Worm (Caenorhabditis elegans) whole organism, L2 larva: ENCODE data around the gene Y105C5A.508.
A peak's percentile ranks its signal among the peaks of the same experiment; 100 is the strongest.
"Not testable (repeated sequence)": the region's sequence is repeated elsewhere in the genome, so short reads cannot be mapped to it uniquely, and the experiment has no call there.

Experiments
- C34F6.9 ChIP-seq: fragments of 150-350 bp; optimal IDR thresholded peaks from 2 replicates; lab custom pipeline; 2014; ENCODE audit warnings: missing biosample characterization, missing genetic modification characterization
- F13H6.1 ChIP-seq: sonication (generic microtip); optimal IDR thresholded peaks from 2 replicates; lab custom pipeline; 2016; ENCODE audit warnings: missing genetic modification characterization, missing compliant biosample characterization
- R02D3.7 ChIP-seq: fragments of 150-350 bp; optimal IDR thresholded peaks from 2 replicates; lab custom pipeline; 2014; ENCODE audit warnings: missing biosample characterization, missing genetic modification characterization
- Y55F3AM.14 ChIP-seq: fragments of 200-800 bp; sonication (Bioruptor generic); optimal IDR thresholded peaks from 2 replicates; lab custom pipeline; 2018; ENCODE audit warnings: mild to moderate bottlenecking, missing genetic modification characterization, missing compliant biosample characterization
- ZK546.5 ChIP-seq: sonication (generic microtip); optimal IDR thresholded peaks from 2 replicates; lab custom pipeline; 2017; ENCODE audit warnings: missing biosample characterization, missing genetic modification characterization
- alr-1 ChIP-seq: fragments of 150-350 bp; optimal IDR thresholded peaks from 2 replicates; lab custom pipeline; 2014; ENCODE audit warnings: missing biosample characterization, missing genetic modification characterization
- aly-2 ChIP-seq: fragments of 150-350 bp; optimal IDR thresholded peaks from 2 replicates; lab custom pipeline; 2014; ENCODE audit warnings: missing biosample characterization, missing genetic modification characterization
- blmp-1 ChIP-seq: sonication (generic microtip); optimal IDR thresholded peaks from 2 replicates; lab custom pipeline; 2017; ENCODE audit warnings: missing genetic modification characterization, mild to moderate bottlenecking, missing compliant biosample characterization, antibody characterized with exemption, moderate library complexity; ENCODE audit not compliant: insufficient read depth
- crh-2 ChIP-seq: sonication (generic microtip); optimal IDR thresholded peaks from 2 replicates; lab custom pipeline; 2017; ENCODE audit warnings: missing biosample characterization, missing genetic modification characterization
- dmd-4 ChIP-seq: sonication (generic microtip); optimal IDR thresholded peaks from 2 replicates; lab custom pipeline; 2017; ENCODE audit warnings: missing biosample characterization, missing genetic modification characterization
- elt-3 ChIP-seq: sonication (generic microtip); optimal IDR thresholded peaks from 2 replicates; lab custom pipeline; 2017; ENCODE audit warnings: missing biosample characterization, missing genetic modification characterization
- gmeb-1 ChIP-seq: fragments of 150-350 bp; optimal IDR thresholded peaks from 2 replicates; lab custom pipeline; 2014; ENCODE audit warnings: missing biosample characterization, missing genetic modification characterization
- lin-11 ChIP-seq: fragments of 150-350 bp; sonication (generic microtip); optimal IDR thresholded peaks from 2 replicates; lab custom pipeline; 2014; ENCODE audit warnings: missing biosample characterization, missing genetic modification characterization, inconsistent platforms, mixed read lengths
- lin-13 ChIP-seq: fragments of 150-350 bp; optimal IDR thresholded peaks from 2 replicates; lab custom pipeline; 2014; ENCODE audit warnings: missing biosample characterization, missing genetic modification reagents, missing genetic modification characterization
- lin-39 ChIP-seq: fragments of 150-350 bp; optimal IDR thresholded peaks from 2 replicates; lab custom pipeline; 2014; ENCODE audit warnings: missing biosample characterization, missing genetic modification reagents, missing genetic modification characterization
- lsy-2 ChIP-seq, 2 experiments: fragments of 150-350 bp in 1 of 2; sonication (generic microtip) in 1 of 2; optimal IDR thresholded peaks; 2 replicates each; lab custom pipeline; 2014 to 2017; ENCODE audit warnings: missing biosample characterization in 2 of 2, missing genetic modification characterization in 2 of 2
- mbf-1 ChIP-seq: sonication (generic microtip); optimal IDR thresholded peaks from 2 replicates; lab custom pipeline; 2017; ENCODE audit warnings: missing biosample characterization, missing genetic modification characterization
- nhr-10 ChIP-seq: sonication (generic microtip); optimal IDR thresholded peaks from 2 replicates; lab custom pipeline; 2017; ENCODE audit warnings: missing biosample characterization, missing genetic modification characterization
- nhr-11 ChIP-seq: fragments of 150-350 bp; optimal IDR thresholded peaks from 2 replicates; lab custom pipeline; 2014; ENCODE audit warnings: missing biosample characterization, missing genetic modification characterization
- nhr-129 ChIP-seq: fragments of 150-350 bp; optimal IDR thresholded peaks from 2 replicates; lab custom pipeline; 2014; ENCODE audit warnings: missing biosample characterization, missing genetic modification characterization
- nhr-23 ChIP-seq: fragments of 150-350 bp; optimal IDR thresholded peaks from 2 replicates; lab custom pipeline; 2014; ENCODE audit warnings: missing biosample characterization, missing genetic modification reagents, missing genetic modification characterization
- nhr-25 ChIP-seq: fragments of 150-350 bp; sonication (generic microtip); optimal IDR thresholded peaks from 3 replicates; lab custom pipeline; 2014; ENCODE audit warnings: missing biosample characterization, missing genetic modification characterization
- nhr-77 ChIP-seq: fragments of 150-350 bp; optimal IDR thresholded peaks from 2 replicates; lab custom pipeline; 2014; ENCODE audit warnings: missing biosample characterization, missing genetic modification characterization
- sem-4 ChIP-seq: fragments of 150-350 bp; optimal IDR thresholded peaks from 2 replicates; lab custom pipeline; 2014; ENCODE audit warnings: missing biosample characterization, missing genetic modification reagents, missing genetic modification characterization
- skn-1 ChIP-seq: sonication (generic microtip); optimal IDR thresholded peaks from 2 replicates; lab custom pipeline; 2017; ENCODE audit warnings: missing biosample characterization, missing genetic modification characterization
- sma-3 ChIP-seq: sonication (generic microtip); optimal IDR thresholded peaks from 2 replicates; lab custom pipeline; 2016; ENCODE audit warnings: missing genetic modification reagents, missing genetic modification characterization, missing compliant biosample characterization
- sma-9 ChIP-seq, 2 experiments: fragments of 150-350 bp in 1 of 2; sonication (generic microtip) in 1 of 2; optimal IDR thresholded peaks; 2 replicates each; lab custom pipeline; 2014 to 2016; ENCODE audit warnings: missing genetic modification characterization in 2 of 2, mild to moderate bottlenecking in 1 of 2, missing biosample characterization in 1 of 2, missing compliant biosample characterization in 1 of 2, missing genetic modification reagents in 1 of 2, moderate library complexity in 1 of 2
- unc-55 ChIP-seq: fragments of 150-350 bp; sonication (generic microtip); optimal IDR thresholded peaks from 3 replicates; lab custom pipeline; 2014; ENCODE audit warnings: missing biosample characterization, missing genetic modification reagents, missing genetic modification characterization
- zag-1 ChIP-seq: fragments of 150-350 bp; optimal IDR thresholded peaks from 2 replicates; lab custom pipeline; 2014; ENCODE audit warnings: missing biosample characterization, missing genetic modification characterization
- ztf-1 ChIP-seq: fragments of 200-800 bp; sonication (Bioruptor generic); conservative IDR thresholded peaks from 2 replicates; pipeline ENCODE4 v1.3.6; 2022; ENCODE audit warnings: missing genetic modification characterization, missing compliant biosample characterization
- ztf-11 ChIP-seq: sonication (generic microtip); optimal IDR thresholded peaks from 2 replicates; lab custom pipeline; 2017; ENCODE audit warnings: missing biosample characterization, missing genetic modification characterization

Gene Y105C5A.508

ce11 chrIV:15613141-15613540 lies 29.4 kb downstream of the Y105C5A.508 start:
- TF ChIP-seq sem-4 (tag; lab: Kevin White, UChicago) (no peak), skn-1 (tag; lab: Kevin White, UChicago) (no peak), dmd-4 (tag; lab: Kevin White, UChicago) (no peak), F13H6.1 (tag; lab: Kevin White, UChicago) (no peak), nhr-11 (tag; lab: Kevin White, UChicago) (no peak), Y55F3AM.14 (GFP tag; lab: Kevin White, UChicago) (no peak), ztf-1 (GFP tag; lab: Robert Waterston, UW) (no peak), gmeb-1 (tag; lab: Kevin White, UChicago) (no peak), lin-11 (tag; lab: Kevin White, UChicago) (no peak)

ce11 chrIV:15616971-15617370 lies 33.3 kb downstream of the Y105C5A.508 start, which contains the start of gene Y105C5A.8:
Gene Y105C5A.8, minus strand, starts transcription at chrIV:15617071.
- TF ChIP-seq ZK546.5 (tag; lab: Kevin White, UChicago) (no peak), nhr-23 (tag; lab: Kevin White, UChicago) (no peak), unc-55 (no peak), mbf-1 (tag; lab: Kevin White, UChicago) (no peak), sem-4 (tag; lab: Kevin White, UChicago) (no peak), R02D3.7 (tag; lab: Kevin White, UChicago) (no peak), C34F6.9 (tag; lab: Kevin White, UChicago) (no peak), ztf-11 (tag; lab: Kevin White, UChicago) (no peak), sma-3 (GFP tag; lab: Kevin White, UChicago) (no peak), nhr-10 (no peak), dmd-4 (tag; lab: Kevin White, UChicago) (no peak), sma-9 (GFP tag; optimal IDR thresholded peaks at IDR 0.05; lab: Kevin White, UChicago) (no peak), sma-9 (tag; optimal IDR thresholded peaks at IDR 0.05; lab: Kevin White, UChicago) (no peak), nhr-129 (tag; lab: Kevin White, UChicago) (no peak), lin-11 (tag; lab: Kevin White, UChicago) (no peak), nhr-11 (tag; lab: Kevin White, UChicago) (no peak), ztf-1 (GFP tag; lab: Robert Waterston, UW) (no peak), zag-1 (no peak), lsy-2 (tag; optimal IDR thresholded peaks at IDR 0.05; lab: Kevin White, UChicago) (no peak), elt-3 (tag; lab: Kevin White, UChicago) (no peak)

- TF ChIP-seq ZK546.5 (tag; lab: Kevin White, UChicago), result no peak
- peak; percentile 45 for TF ChIP-seq nhr-25 (tag; lab: Kevin White, UChicago)
- TF ChIP-seq gmeb-1 (tag; lab: Kevin White, UChicago), result peak; percentile 7
- no peak for TF ChIP-seq alr-1 (tag; lab: Kevin White, UChicago)
Observed at ce11 chrIV:15617667-15618066, 33.9 kb downstream of the Y105C5A.508 start.

- TF ChIP-seq lin-39 (no peak), nhr-129 (tag; lab: Kevin White, UChicago) (no peak), aly-2 (no peak), alr-1 (tag; lab: Kevin White, UChicago) (no peak), crh-2 (tag; lab: Kevin White, UChicago) (no peak), lsy-2 (tag; optimal IDR thresholded peaks at IDR 0.05; lab: Kevin White, UChicago) (no peak), blmp-1 (tag; lab: Kevin White, UChicago) (no peak), ZK546.5 (tag; lab: Kevin White, UChicago) (no peak), unc-55 (no peak), ztf-11 (tag; lab: Kevin White, UChicago) (no peak), lin-13 (GFP tag; lab: Kevin White, UChicago) (no peak), elt-3 (tag; lab: Kevin White, UChicago) (no peak), sma-3 (GFP tag; lab: Kevin White, UChicago) (no peak)
- TF ChIP-seq, all 48 proteins: peak for 0
Observed at ce11 chrIV:15631217-15631616, 47.5 kb downstream of the Y105C5A.508 start, which contains the start of gene Y105C5A.9. Gene Y105C5A.9, plus strand, starts transcription at chrIV:15631517.

- not testable (repeated sequence) for TF ChIP-seq F13H6.1 (tag; lab: Kevin White, UChicago); nhr-77 (tag; lab: Kevin White, UChicago); aly-2
Observed at ce11 chrIV:15634240-15634789, 50.6 kb downstream of the Y105C5A.508 start, which contains the start of gene Y105C5A.1274. Gene Y105C5A.1274, plus strand, starts transcription at chrIV:15634739.
